Worm (Caenorhabditis elegans) whole organism, L3 larva: Measurements from ENCODE around the gene Y73C8C.12.

Experiments used
- ama-1 ChIP-seq: fragments of 150-350 bp; optimal IDR thresholded peaks from 2 replicates; lab custom pipeline; 2018
- egl-5 ChIP-seq: fragments of 150-350 bp; optimal IDR thresholded peaks from 2 replicates; lab custom pipeline; 2017; ENCODE audit warnings: missing biosample characterization, missing genetic modification reagents, missing genetic modification characterization, inconsistent platforms
- fkh-10 ChIP-seq: sonication (generic microtip); optimal IDR thresholded peaks from 2 replicates; lab custom pipeline; 2017; ENCODE audit warnings: missing biosample characterization, missing genetic modification reagents, missing genetic modification characterization
- hmg-11 ChIP-seq: sonication (generic microtip); optimal IDR thresholded peaks from 2 replicates; lab custom pipeline; 2016; ENCODE audit warnings: missing genetic modification characterization, missing compliant biosample characterization
- lin-39 ChIP-seq: fragments of 150-350 bp; optimal IDR thresholded peaks from 2 replicates; lab custom pipeline; 2018; ENCODE audit warnings: missing biosample characterization, missing genetic modification reagents, missing genetic modification characterization
- nfya-1 ChIP-seq: sonication (generic microtip); optimal IDR thresholded peaks from 2 replicates; lab custom pipeline; 2017; ENCODE audit warnings: missing genetic modification characterization, mild to moderate bottlenecking, missing compliant biosample characterization, antibody characterized with exemption, moderate library complexity; ENCODE audit not compliant: insufficient read depth
- nhr-237 ChIP-seq: fragments of 150-350 bp; optimal IDR thresholded peaks from 2 replicates; lab custom pipeline; 2014; ENCODE audit warnings: missing biosample characterization, missing genetic modification characterization
- unc-62 ChIP-seq: fragments of 150-350 bp; sonication (generic microtip); optimal IDR thresholded peaks from 4 replicates; lab custom pipeline; 2014; ENCODE audit warnings: missing biosample characterization, missing genetic modification reagents, missing genetic modification characterization
- zag-1 ChIP-seq: fragments of 150-350 bp; optimal IDR thresholded peaks from 2 replicates; lab custom pipeline; 2014; ENCODE audit warnings: missing biosample characterization, missing genetic modification characterization
- ztf-11 ChIP-seq: fragments of 150-350 bp; optimal IDR thresholded peaks from 2 replicates; lab custom pipeline; 2014; ENCODE audit warnings: missing biosample characterization, missing genetic modification characterization

ce11 chrV:3114973-3115372, 10.0 kb upstream of the Y73C8C.12 start, which contains the start of gene Y73C8C.3:
- TF ChIP-seq ztf-11 (tag; lab: Kevin White, UChicago): no peak
- no peak for TF ChIP-seq nfya-1 (tag; lab: Kevin White, UChicago)
- no peak for TF ChIP-seq ama-1
- TF ChIP-seq egl-5 (tag; lab: Kevin White, UChicago): no peak
- TF ChIP-seq lin-39 (tag; lab: Kevin White, UChicago): no peak
- TF ChIP-seq nhr-237: no peak
- no peak for TF ChIP-seq hmg-11 (tag; lab: Kevin White, UChicago)
- no peak for TF ChIP-seq unc-62 (GFP tag; lab: Kevin White, UChicago)
- TF ChIP-seq fkh-10 (GFP tag; lab: Kevin White, UChicago): no peak
- no peak for TF ChIP-seq zag-1 (tag; lab: Kevin White, UChicago)
